Fruit fly (Drosophila melanogaster): ENCODE results near the gene PIG-B.

DNA sequence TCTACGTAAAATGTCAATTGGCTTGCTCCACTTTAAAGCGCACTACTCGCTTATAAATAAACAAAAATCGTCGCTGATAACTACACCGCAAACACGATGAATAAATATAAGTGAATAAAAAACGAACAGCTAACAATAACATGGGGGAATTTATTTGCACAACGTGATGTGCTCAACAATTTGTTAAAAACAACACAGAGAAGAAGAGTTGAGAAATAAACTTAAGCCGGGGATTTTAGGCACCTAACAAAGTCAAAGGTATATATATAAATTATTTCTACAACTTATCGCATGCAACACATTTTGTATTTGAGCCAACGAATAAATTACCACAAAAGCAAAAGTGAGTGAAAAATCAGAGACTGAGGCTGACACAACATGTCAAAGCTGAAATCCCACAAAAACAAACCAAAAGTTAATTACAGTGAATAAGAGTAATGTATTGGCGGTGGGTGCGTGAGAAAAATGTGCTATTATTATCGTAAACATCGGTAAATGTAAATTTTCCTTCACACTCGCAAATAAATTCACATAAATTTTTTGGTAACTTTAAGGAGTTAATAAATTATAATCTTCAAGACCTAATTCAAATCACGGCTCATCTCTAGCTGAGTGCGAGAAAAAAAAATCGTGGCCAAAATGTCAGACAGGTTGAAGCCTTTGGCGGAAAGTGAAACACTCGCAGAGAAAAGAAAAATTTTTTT lies 38.6 kb upstream of the PIG-B start:
- no peak for TF ChIP-seq gl (tag; optimal IDR thresholded peaks at IDR 0.05)
- no peak for TF ChIP-seq EcR (GFP tag; optimal IDR thresholded peaks at IDR 0.05)
- TF ChIP-seq CG8301 (tag; optimal IDR thresholded peaks at IDR 0.05), result no peak
- no peak for TF ChIP-seq CG9948 (tag; optimal IDR thresholded peaks at IDR 0.05)
- TF ChIP-seq D1 (tag; optimal IDR thresholded peaks at IDR 0.05), result no peak
- no peak for TF ChIP-seq fd96Ca (GFP tag; IDR thresholded peaks at IDR 0.05)
- TF ChIP-seq CG14655 (GFP tag; optimal IDR thresholded peaks at IDR 0.05), result no peak
- no peak for TF ChIP-seq Snoo (tag; optimal IDR thresholded peaks at IDR 0.05)
- TF ChIP-seq CG15710 (tag; optimal IDR thresholded peaks at IDR 0.05), result no peak
- TF ChIP-seq CG17806 (tag; optimal IDR thresholded peaks at IDR 0.05), result no peak
- no peak for TF ChIP-seq CG34367 (tag; optimal IDR thresholded peaks at IDR 0.05)
- no peak for TF ChIP-seq CG13204 (GFP tag; optimal IDR thresholded peaks at IDR 0.05)
- TF ChIP-seq rn (GFP tag; IDR thresholded peaks at IDR 0.05), result no peak
- TF ChIP-seq CG12605 (GFP tag; IDR thresholded peaks at IDR 0.05), result no peak
